Fruit fly (Drosophila melanogaster): ENCODE results near the gene Adi1.

Adi1 gene

dm6 chr3L:10681814-10682213 lies 18.6 kb downstream of the Adi1 start (continued):
- TF ChIP-seq fd85E (GFP tag; optimal IDR thresholded peaks at IDR 0.05) = no peak

dm6 chr3L:10682725-10683367 lies 19.7 kb downstream of the Adi1 start:
- TF ChIP-seq dac (GFP tag; optimal IDR thresholded peaks at IDR 0.05) (peak; percentile 96), Sox15 (GFP tag; optimal IDR thresholded peaks at IDR 0.05) (peak; percentile 97), CG8632 (GFP tag; optimal IDR thresholded peaks at IDR 0.05) (peak; percentile 98), CG6163 (GFP tag; IDR thresholded peaks at IDR 0.05) (peak; percentile 94), dsx (GFP tag; optimal IDR thresholded peaks at IDR 0.05; ENCODE audit: poor library complexity, severe bottlenecking) (peak; percentile 89), salr (GFP tag; optimal IDR thresholded peaks at IDR 0.05) (peak; percentile 70 to 99), esn (GFP tag; optimal IDR thresholded peaks at IDR 0.05) (peak; percentile 97), lz (GFP tag; optimal IDR thresholded peaks at IDR 0.05) (peak; percentile 93), CG10669 (GFP tag; optimal IDR thresholded peaks at IDR 0.05) (peak; percentile 92), CG9139 (GFP tag; optimal IDR thresholded peaks at IDR 0.05) (peak; percentile 91), CG6808 (GFP tag; optimal IDR thresholded peaks at IDR 0.05) (peak; percentile 96), Ets21C (GFP tag; optimal IDR thresholded peaks at IDR 0.05) (peak; percentile 87), Lpt (GFP tag; optimal IDR thresholded peaks at IDR 0.05) (peak; percentile 97), vri (GFP tag; optimal IDR thresholded peaks at IDR 0.05) (peak; percentile 90), Blimp-1 (GFP tag; optimal IDR thresholded peaks at IDR 0.05) (peak; percentile 92), fkh (GFP tag; optimal IDR thresholded peaks at IDR 0.05) (peak; percentile 92), Smox (GFP tag; optimal IDR thresholded peaks at IDR 0.05) (peak; percentile 96), CG16779 (tag; optimal IDR thresholded peaks at IDR 0.05) (peak; percentile 96), spab (GFP tag; optimal IDR thresholded peaks at IDR 0.05) (peak; percentile 97), cyc (GFP tag; optimal IDR thresholded peaks at IDR 0.05) (peak; percentile 93), svp (GFP tag) (peak; percentile 99), CG11762 (GFP tag; optimal IDR thresholded peaks at IDR 0.05; ENCODE audit: insufficient read depth) (peak; percentile 97), CG3032 (tag; optimal IDR thresholded peaks at IDR 0.05) (peak; percentile 95), CG1621 (tag; optimal IDR thresholded peaks at IDR 0.05) (peak; percentile 86), Ets96B (tag; optimal IDR thresholded peaks at IDR 0.05) (peak; percentile 95), Sox102F (GFP tag; optimal IDR thresholded peaks at IDR 0.05) (peak; percentile 92), net (GFP tag; optimal IDR thresholded peaks at IDR 0.05) (peak; percentile 98), eg (GFP tag; IDR thresholded peaks at IDR 0.05) (peak; percentile 93), CG31627 (GFP tag; optimal IDR thresholded peaks at IDR 0.05) (peak; percentile 93), Eip93F (GFP tag; optimal IDR thresholded peaks at IDR 0.05) (peak; percentile 71), CG6792 (GFP tag; optimal IDR thresholded peaks at IDR 0.05) (peak; percentile 97), ss (GFP tag; optimal IDR thresholded peaks at IDR 0.05) (peak; percentile 94 to 96), CG7368 (GFP tag; optimal IDR thresholded peaks at IDR 0.05) (peak; percentile 95), Hr39 (GFP tag; optimal IDR thresholded peaks at IDR 0.05) (peak; percentile 91), Hr38 (GFP tag; optimal IDR thresholded peaks at IDR 0.05) (no peak), CG10631 (GFP tag; optimal IDR thresholded peaks at IDR 0.05) (peak; percentile 98), fd85E (GFP tag; optimal IDR thresholded peaks at IDR 0.05) (peak; percentile 89), CG3919 (GFP tag; optimal IDR thresholded peaks at IDR 0.05) (peak; percentile 98), Sox14 (GFP tag; optimal IDR thresholded peaks at IDR 0.05) (peak; percentile 94), CG8319 (GFP tag; optimal IDR thresholded peaks at IDR 0.05) (peak; percentile 94), Hr4 (GFP tag; optimal IDR thresholded peaks at IDR 0.05) (peak; percentile 97), pdm3 (GFP tag; optimal IDR thresholded peaks at IDR 0.05) (peak; percentile 94), Eip75B (GFP tag; optimal IDR thresholded peaks at IDR 0.05) (peak; percentile 92), OdsH (GFP tag; optimal IDR thresholded peaks at IDR 0.05) (peak; percentile 98), CG34406 (GFP tag; optimal IDR thresholded peaks at IDR 0.05) (peak; percentile 99), CG6854 (GFP tag; optimal IDR thresholded peaks at IDR 0.05) (peak; percentile 95), CG32006 (GFP tag; optimal IDR thresholded peaks at IDR 0.05) (peak; percentile 100), CG11294 (GFP tag; IDR thresholded peaks at IDR 0.05) (peak; percentile 93)
